Worm (Caenorhabditis elegans): ENCODE results near the gene pes-4.

DNA sequence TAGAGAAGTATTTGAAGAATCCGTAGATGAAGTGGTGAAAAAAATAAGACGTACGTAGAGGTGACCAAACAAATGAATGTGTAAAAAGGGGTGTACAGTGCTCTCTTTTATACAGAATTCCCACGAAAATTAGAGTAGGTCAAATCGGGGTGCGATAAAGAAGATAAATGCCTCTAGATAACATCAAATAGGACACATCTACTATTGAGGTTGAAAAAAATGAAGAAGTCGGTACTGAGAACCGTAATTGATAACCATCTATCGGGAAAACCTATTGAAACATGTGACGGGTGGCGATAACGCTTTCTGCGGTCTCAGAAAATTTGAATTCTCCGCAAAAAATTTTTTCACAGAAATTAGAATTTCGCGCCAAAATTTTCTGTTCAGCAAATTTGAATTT lies 8.6 kb upstream of the pes-4 start, which contains the start of gene fbxa-61:
- TF ChIP-seq K02D7.2 (tag; optimal IDR thresholded peaks at IDR 0.05): no peak
- TF ChIP-seq fkh-10 (GFP tag; optimal IDR thresholded peaks at IDR 0.05): no peak
- no peak for TF ChIP-seq nfya-1 (tag; optimal IDR thresholded peaks at IDR 0.05)
- no peak for TF ChIP-seq pha-4 (tag; optimal IDR thresholded peaks at IDR 0.05)
- TF ChIP-seq ceh-9 (tag; optimal IDR thresholded peaks at IDR 0.05): no peak
- TF ChIP-seq Y22D7AL.16 (tag; optimal IDR thresholded peaks at IDR 0.05): no peak
- no peak for TF ChIP-seq mec-3 (tag; optimal IDR thresholded peaks at IDR 0.05; ENCODE audit: borderline replicate concordance)
- no peak for TF ChIP-seq unc-86 (tag; optimal IDR thresholded peaks at IDR 0.05)
- no peak for TF ChIP-seq hlh-15 (tag; optimal IDR thresholded peaks at IDR 0.05)
- TF ChIP-seq F13H6.1 (tag; optimal IDR thresholded peaks at IDR 0.05): no peak
- TF ChIP-seq syd-9 (tag; optimal IDR thresholded peaks at IDR 0.05): no peak
- no peak for TF ChIP-seq tbx-7 (tag; optimal IDR thresholded peaks at IDR 0.05)
- no peak for TF ChIP-seq ama-1 (optimal IDR thresholded peaks at IDR 0.05)
- no peak for TF ChIP-seq elt-2 (tag; optimal IDR thresholded peaks at IDR 0.05)

Data from whole organism, late embryonic.